Worm (Caenorhabditis elegans) whole organism, young adult: ENCODE results near the gene klp-6.

Experiments
- B0336.3 ChIP-seq: fragments of 200-800 bp; sonication (Bioruptor generic); IDR thresholded peaks from 2 replicates; pipeline ENCODE4 v1.3.6; 2022; ENCODE audit warnings: missing genetic modification characterization, missing compliant biosample characterization
- C06A6.2 ChIP-seq: fragments of 200-800 bp; sonication (Bioruptor generic); conservative IDR thresholded peaks from 2 replicates; pipeline ENCODE4 v1.3.6; 2022; ENCODE audit warnings: missing genetic modification characterization, missing compliant biosample characterization
- F37B4.10 ChIP-seq: fragments of 200-800 bp; sonication (Bioruptor generic); IDR thresholded peaks from 2 replicates; pipeline ENCODE4 v1.3.6; 2022; ENCODE audit warnings: missing genetic modification characterization, missing compliant biosample characterization
- F49E8.2 ChIP-seq: sonication (generic microtip); optimal IDR thresholded peaks from 3 replicates; lab custom pipeline; 2017; ENCODE audit warnings: missing genetic modification characterization, mild to moderate bottlenecking, missing compliant biosample characterization, antibody characterized with exemption, moderate library complexity; ENCODE audit not compliant: insufficient read depth
- F52B5.7 ChIP-seq: sonication (generic microtip); optimal IDR thresholded peaks from 2 replicates; lab custom pipeline; 2016; ENCODE audit warnings: mild to moderate bottlenecking, missing genetic modification characterization, missing compliant biosample characterization
- K11D2.4 ChIP-seq: fragments of 200-800 bp; sonication (Bioruptor generic); IDR thresholded peaks from 2 replicates; pipeline ENCODE4 v1.3.6; 2022; ENCODE audit warnings: missing genetic modification reagents, missing genetic modification characterization, missing compliant biosample characterization
- T26A5.8 ChIP-seq: sonication (generic microtip); optimal IDR thresholded peaks from 2 replicates; lab custom pipeline; 2016; ENCODE audit warnings: missing genetic modification characterization, missing compliant biosample characterization
- Y56A3A.18 ChIP-seq: fragments of 200-800 bp; sonication (Bioruptor generic); IDR thresholded peaks from 2 replicates; pipeline ENCODE4 v1.3.6; 2022; ENCODE audit warnings: missing genetic modification reagents, missing genetic modification characterization, missing compliant biosample characterization
- Y67H2A.10 ChIP-seq: fragments of 200-800 bp; sonication (Bioruptor generic); conservative IDR thresholded peaks from 2 replicates; pipeline ENCODE4 v1.3.6; 2022; ENCODE audit warnings: missing genetic modification reagents, missing genetic modification characterization, missing compliant biosample characterization
- Y95B8A.8 ChIP-seq: fragments of 200-800 bp; sonication (Bioruptor generic); IDR thresholded peaks from 2 replicates; pipeline ENCODE4 v1.3.6; 2022; ENCODE audit warnings: missing genetic modification reagents, missing genetic modification characterization, missing compliant biosample characterization
- ZK185.1 ChIP-seq: sonication (generic microtip); optimal IDR thresholded peaks from 2 replicates; lab custom pipeline; 2016; ENCODE audit warnings: mild to moderate bottlenecking, missing genetic modification characterization, missing compliant biosample characterization; ENCODE audit not compliant: poor library complexity, severe bottlenecking
- aptf-3 ChIP-seq: fragments of 200-800 bp; sonication (Bioruptor generic); IDR thresholded peaks from 2 replicates; pipeline ENCODE4 v1.3.6; 2022; ENCODE audit warnings: missing genetic modification characterization, missing compliant biosample characterization
- athp-1 ChIP-seq: sonication (generic microtip); optimal IDR thresholded peaks from 2 replicates; lab custom pipeline; 2017; ENCODE audit warnings: mild to moderate bottlenecking, missing genetic modification characterization, missing compliant biosample characterization
- bed-1 ChIP-seq: fragments of 200-800 bp; sonication (Bioruptor generic); IDR thresholded peaks from 2 replicates; pipeline ENCODE4 v1.3.6; 2022; ENCODE audit warnings: missing genetic modification reagents, missing genetic modification characterization, missing compliant biosample characterization
- bed-2 ChIP-seq: fragments of 200-800 bp; sonication (Bioruptor generic); IDR thresholded peaks from 2 replicates; pipeline ENCODE4 v1.3.6; 2022; ENCODE audit warnings: missing genetic modification reagents, missing genetic modification characterization, missing compliant biosample characterization
- ccch-3 ChIP-seq: fragments of 200-800 bp; sonication (Bioruptor generic); optimal IDR thresholded peaks from 2 replicates; lab custom pipeline; 2018; ENCODE audit warnings: mild to moderate bottlenecking, missing genetic modification characterization, missing compliant biosample characterization
- chd-7 ChIP-seq: sonication (generic microtip); optimal IDR thresholded peaks from 2 replicates; lab custom pipeline; 2016; ENCODE audit warnings: mild to moderate bottlenecking, missing genetic modification characterization, moderate library complexity, missing compliant biosample characterization
- die-1 ChIP-seq: sonication (generic microtip); optimal IDR thresholded peaks from 2 replicates; lab custom pipeline; 2016; ENCODE audit warnings: missing genotype, mild to moderate bottlenecking, missing genetic modification characterization, missing compliant biosample characterization
- dpff-1 ChIP-seq: sonication (generic microtip); optimal IDR thresholded peaks from 2 replicates; lab custom pipeline; 2017; ENCODE audit warnings: mild to moderate bottlenecking, missing genetic modification characterization, missing compliant biosample characterization
- efl-1 ChIP-seq: fragments of 150-350 bp; optimal IDR thresholded peaks from 2 replicates; lab custom pipeline; 2014; ENCODE audit warnings: missing biosample characterization, missing genetic modification reagents, missing genetic modification characterization
- ekl-4 ChIP-seq: fragments of 200-800 bp; sonication (Bioruptor generic); IDR thresholded peaks from 2 replicates; pipeline ENCODE4 v1.3.6; 2022; ENCODE audit warnings: missing genetic modification reagents, missing genetic modification characterization, missing compliant biosample characterization
- gei-17 ChIP-seq: fragments of 200-800 bp; sonication (Bioruptor generic); optimal IDR thresholded peaks from 2 replicates; lab custom pipeline; 2018; ENCODE audit warnings: mild to moderate bottlenecking, missing genetic modification characterization, missing compliant biosample characterization
- hmg-1.2 ChIP-seq: fragments of 200-800 bp; sonication (Bioruptor generic); IDR thresholded peaks from 2 replicates; pipeline ENCODE4 v1.3.6; 2022; ENCODE audit warnings: missing genetic modification reagents, missing genetic modification characterization, missing compliant biosample characterization
- hmg-20 ChIP-seq: fragments of 200-800 bp; sonication (Bioruptor generic); IDR thresholded peaks from 2 replicates; pipeline ENCODE4 v1.3.6; 2022; ENCODE audit warnings: missing genetic modification reagents, missing genetic modification characterization, missing compliant biosample characterization
- lag-1 ChIP-seq: fragments of 200-800 bp; sonication (Bioruptor generic); IDR thresholded peaks from 2 replicates; pipeline ENCODE4 v1.3.6; 2022; ENCODE audit warnings: missing genetic modification reagents, missing genetic modification characterization, missing compliant biosample characterization
- let-526 ChIP-seq: fragments of 200-800 bp; sonication (Bioruptor generic); IDR thresholded peaks from 2 replicates; pipeline ENCODE4 v1.3.6; 2022; ENCODE audit warnings: missing genetic modification reagents, missing genetic modification characterization, missing compliant biosample characterization
- let-607 ChIP-seq, 2 experiments: fragments of 200-800 bp in 1 of 2; sonication (Bioruptor generic) in 1 of 2; sonication (generic microtip) in 1 of 2; optimal IDR thresholded peaks; 2 replicates each; lab custom pipeline; 2016 to 2018; ENCODE audit warnings: mild to moderate bottlenecking in 2 of 2, missing compliant biosample characterization in 2 of 2, missing genetic modification characterization in 2 of 2, moderate library complexity in 2 of 2, missing genotype in 1 of 2
- lin-26 ChIP-seq: fragments of 200-800 bp; sonication (Bioruptor generic); IDR thresholded peaks from 2 replicates; pipeline ENCODE4 v1.3.6; 2022; ENCODE audit warnings: missing genetic modification reagents, missing genetic modification characterization, missing compliant biosample characterization
- lin-35 ChIP-seq, 3 experiments: fragments of 150-350 bp in 2 of 3; sonication (generic microtip) in 1 of 3; optimal IDR thresholded peaks; 2 replicates each; lab custom pipeline; 2014 to 2018; ENCODE audit warnings: missing biosample characterization in 3 of 3, missing genetic modification characterization in 3 of 3, missing genetic modification reagents in 3 of 3
- madf-10 ChIP-seq: sonication (generic microtip); optimal IDR thresholded peaks from 2 replicates; lab custom pipeline; 2016; ENCODE audit warnings: mild to moderate bottlenecking, missing genetic modification characterization, missing compliant biosample characterization
- madf-3 ChIP-seq: fragments of 200-800 bp; sonication (Bioruptor generic); IDR thresholded peaks from 2 replicates; pipeline ENCODE4 v1.3.6; 2022; ENCODE audit warnings: missing genetic modification reagents, missing genetic modification characterization, missing compliant biosample characterization
- mel-28 ChIP-seq: sonication (generic microtip); optimal IDR thresholded peaks from 2 replicates; lab custom pipeline; 2016; ENCODE audit warnings: borderline replicate concordance, mild to moderate bottlenecking, missing genetic modification characterization, missing compliant biosample characterization
- mxl-1 ChIP-seq: sonication (generic microtip); optimal IDR thresholded peaks from 2 replicates; lab custom pipeline; 2016; ENCODE audit warnings: missing genetic modification characterization, missing compliant biosample characterization
- nfya-2 ChIP-seq: fragments of 200-800 bp; sonication (Bioruptor generic); IDR thresholded peaks from 2 replicates; pipeline ENCODE4 v1.3.6; 2022; ENCODE audit warnings: missing genetic modification reagents, missing genetic modification characterization, missing compliant biosample characterization
- nfyb-1 ChIP-seq: fragments of 200-800 bp; sonication (Bioruptor generic); IDR thresholded peaks from 2 replicates; pipeline ENCODE4 v1.3.6; 2022; ENCODE audit warnings: missing genetic modification reagents, missing genetic modification characterization, missing compliant biosample characterization
- nhr-27 ChIP-seq: fragments of 200-800 bp; sonication (Bioruptor generic); optimal IDR thresholded peaks from 2 replicates; lab custom pipeline; 2018; ENCODE audit warnings: mild to moderate bottlenecking, missing genetic modification characterization, moderate library complexity, missing compliant biosample characterization
- pha-4 ChIP-seq: fragments of 150-350 bp; sonication (generic microtip); optimal IDR thresholded peaks from 2 replicates; lab custom pipeline; 2014; ENCODE audit warnings: missing biosample characterization, missing genetic modification reagents, missing genetic modification characterization
- rpc-1 ChIP-seq, 2 experiments: fragments of 150-350 bp in 1 of 2; sonication (generic microtip) in 1 of 2; optimal IDR thresholded peaks; 2 replicates each; lab custom pipeline; 2014 to 2018; ENCODE audit warnings: missing biosample characterization in 1 of 2, missing genetic modification characterization in 1 of 2, missing genetic modification reagents in 1 of 2, missing genotype in 1 of 2
- sdz-38 ChIP-seq: sonication (generic microtip); optimal IDR thresholded peaks from 2 replicates; lab custom pipeline; 2016; ENCODE audit warnings: missing genotype, missing genetic modification characterization, missing compliant biosample characterization
- snpc-1.3 ChIP-seq: sonication (generic microtip); optimal IDR thresholded peaks from 2 replicates; lab custom pipeline; 2017; ENCODE audit warnings: missing genetic modification characterization, mild to moderate bottlenecking, missing compliant biosample characterization, antibody characterized with exemption, moderate library complexity, missing genotype, missing genetic modification reagents; ENCODE audit not compliant: insufficient read depth
- snpc-4 ChIP-seq, 5 experiments: fragments of 150-350 bp in 1 of 5; sonication (generic microtip) in 4 of 5; optimal IDR thresholded peaks; 2 replicates each; lab custom pipeline; 2014 to 2018; ENCODE audit warnings: missing genetic modification characterization in 5 of 5, missing biosample characterization in 3 of 5, antibody characterized with exemption in 2 of 5, mild to moderate bottlenecking in 2 of 5, missing compliant biosample characterization in 2 of 5, missing genotype in 2 of 5, moderate library complexity in 2 of 5, missing genetic modification reagents in 1 of 5
- somi-1 ChIP-seq: fragments of 200-800 bp; sonication (Bioruptor generic); optimal IDR thresholded peaks from 2 replicates; lab custom pipeline; 2018; ENCODE audit warnings: mild to moderate bottlenecking, missing genetic modification characterization, missing compliant biosample characterization
- tbx-9 ChIP-seq: sonication (generic microtip); optimal IDR thresholded peaks from 2 replicates; lab custom pipeline; 2016; ENCODE audit warnings: borderline replicate concordance, missing genetic modification characterization, inconsistent platforms, missing compliant biosample characterization
- zfh-2 ChIP-seq: fragments of 200-800 bp; sonication (Bioruptor generic); conservative IDR thresholded peaks from 2 replicates; pipeline ENCODE4 v1.3.6; 2022; ENCODE audit warnings: missing genetic modification reagents, missing genetic modification characterization, missing compliant biosample characterization
- ztf-18 ChIP-seq: sonication (generic microtip); optimal IDR thresholded peaks from 2 replicates; lab custom pipeline; 2016; ENCODE audit warnings: missing genotype, mild to moderate bottlenecking, missing genetic modification characterization, missing compliant biosample characterization
- ztf-28 ChIP-seq: fragments of 200-800 bp; sonication (Bioruptor generic); IDR thresholded peaks from 2 replicates; pipeline ENCODE4 v1.3.6; 2022; ENCODE audit warnings: missing genetic modification reagents, missing genetic modification characterization, missing compliant biosample characterization

The klp-6 gene

ce11 chrIII:5018116-5018689, 12.5 kb upstream of the klp-6 start, which contains the start of gene wip-1 (continued):
- TF ChIP-seq ztf-18 (tag; lab: Kevin White, UChicago) (peak; percentile 100), ZK185.1 (peak; percentile 96), nfyb-1 (peak; percentile 98), snpc-1.3 (tag; lab: Kevin White, UChicago) (peak; percentile 96), gei-17 (peak; percentile 85), die-1 (tag; lab: Kevin White, UChicago) (peak; percentile 72), B0336.3 (GFP tag; lab: Robert Waterston, UW) (peak; percentile 99), let-526 (GFP tag; lab: Robert Waterston, UW) (peak; percentile 91), bed-2 (GFP tag; lab: Robert Waterston, UW) (peak; percentile 56; the same call in 1 of the 2 replicates), pha-4 (tag; lab: Kevin White, UChicago) (peak; percentile 80), F52B5.7 (peak; percentile 67), F49E8.2 (tag; lab: Kevin White, UChicago) (peak; percentile 95), lin-35 (GFP tag; optimal IDR thresholded peaks at IDR 0.05; lab: Kevin White, UChicago) (peak; percentile 58 to 97 (median 82)), ekl-4 (GFP tag; lab: Robert Waterston, UW) (peak; percentile 98), T26A5.8 (no peak), lag-1 (GFP tag; lab: Robert Waterston, UW) (no peak), snpc-4 (GFP tag; optimal IDR thresholded peaks at IDR 0.05; lab: Kevin White, UChicago) (peak; percentile 80), snpc-4 (tag; optimal IDR thresholded peaks at IDR 0.05; lab: Kevin White, UChicago) (peak; percentile 86 to 93 (median 90)), ztf-28 (GFP tag; lab: Robert Waterston, UW) (peak; percentile 92), F37B4.10 (GFP tag; lab: Robert Waterston, UW) (0 out of 2 replicates have a peak, but pooled peaks have one; percentile 87), nfya-2 (GFP tag; lab: Robert Waterston, UW) (no peak), lin-26 (GFP tag; lab: Robert Waterston, UW) (peak; percentile 89), rpc-1 (optimal IDR thresholded peaks at IDR 0.05; lab: Kevin White, UChicago) (peak; percentile 3), rpc-1 (tag; optimal IDR thresholded peaks at IDR 0.05; lab: Kevin White, UChicago) (peak; percentile 6), hmg-20 (GFP tag; lab: Robert Waterston, UW) (peak; percentile 88), Y67H2A.10 (GFP tag; lab: Robert Waterston, UW) (peak; percentile 89), let-607 (tag; optimal IDR thresholded peaks at IDR 0.05; lab: Kevin White, UChicago) (peak; percentile 85 to 94), mxl-1 (tag; lab: Kevin White, UChicago) (peak; percentile 37), efl-1 (GFP tag; lab: Kevin White, UChicago) (peak; percentile 79), dpff-1 (tag; lab: Kevin White, UChicago) (no peak), aptf-3 (0 out of 2 replicates have a peak, but pooled peaks have one; percentile 24), sdz-38 (no peak), somi-1 (GFP tag; lab: Kevin White, UChicago) (peak; percentile 94), athp-1 (tag; lab: Kevin White, UChicago) (peak; percentile 98), nhr-27 (tag; lab: Kevin White, UChicago) (peak; percentile 72), C06A6.2 (peak; percentile 93), chd-7 (tag; lab: Kevin White, UChicago) (peak; percentile 89), zfh-2 (peak; percentile 97), tbx-9 (tag; lab: Kevin White, UChicago) (no peak), Y56A3A.18 (GFP tag; lab: Robert Waterston, UW) (peak; percentile 95), madf-10 (tag; lab: Kevin White, UChicago) (peak; percentile 93), Y95B8A.8 (GFP tag; lab: Robert Waterston, UW) (peak; percentile 98), ccch-3 (GFP tag; lab: Kevin White, UChicago) (no peak), madf-3 (peak; percentile 96), hmg-1.2 (GFP tag; lab: Robert Waterston, UW) (peak; percentile 98), mel-28 (tag; lab: Kevin White, UChicago) (peak; percentile 43), bed-1 (GFP tag; lab: Robert Waterston, UW) (0 out of 2 replicates have a peak, but pooled peaks have one; percentile 81), K11D2.4 (peak; percentile 94)
